Fruit fly (Drosophila melanogaster): Measurements from ENCODE around the gene Clp.

dm6 chr2L:780182-780581 is 39.6 kb upstream of the Clp start, which contains the start of gene Gr21a:
- no peak for TF ChIP-seq CG4496 (GFP tag; IDR thresholded peaks at IDR 0.05)
- no peak for TF ChIP-seq CG12605 (GFP tag; IDR thresholded peaks at IDR 0.05)
- no peak for TF ChIP-seq CG10348 (GFP tag; IDR thresholded peaks at IDR 0.05)
- no peak for TF ChIP-seq fd96Ca (GFP tag; IDR thresholded peaks at IDR 0.05)
- no peak for TF ChIP-seq CG8159 (tag; optimal IDR thresholded peaks at IDR 0.05)
- TF ChIP-seq Pif1B (GFP tag; optimal IDR thresholded peaks at IDR 0.05), result no peak
- no peak for TF ChIP-seq Ets98B (GFP tag; IDR thresholded peaks at IDR 0.05)
- TF ChIP-seq rn (GFP tag; IDR thresholded peaks at IDR 0.05), result no peak
- no peak for TF ChIP-seq CG32121 (GFP tag; IDR thresholded peaks at IDR 0.05)
- no peak for TF ChIP-seq CG9948 (tag; optimal IDR thresholded peaks at IDR 0.05)
- TF ChIP-seq CG8301 (tag; optimal IDR thresholded peaks at IDR 0.05), result no peak

Data from whole organism, pupa.